Fruit fly (Drosophila melanogaster): ENCODE measurements around the gene Rheb.
A peak's percentile ranks its signal among the peaks of the same experiment; 100 is the strongest.

The Rheb gene

dm6 chr3R:5547464-5547943, 21.2 kb upstream of the Rheb start, which contains the start of gene CG2519 (continued):
- TF ChIP-seq Hsf (GFP tag; optimal IDR thresholded peaks at IDR 0.05) (peak; percentile 63), CG3407 (GFP tag; optimal IDR thresholded peaks at IDR 0.05) (no peak), CG31224 (GFP tag; IDR thresholded peaks at IDR 0.05) (peak; percentile 39; the same call in 1 of the 2 replicates), CG6272 (GFP tag; IDR thresholded peaks at IDR 0.05) (peak; percentile 36; the same call in 1 of the 2 replicates), Rfx (GFP tag; IDR thresholded peaks at IDR 0.05) (peak; percentile 86), zen (tag; optimal IDR thresholded peaks at IDR 0.05) (no peak), CG10267 (tag; optimal IDR thresholded peaks at IDR 0.05) (peak; percentile 57), trh (GFP tag; optimal IDR thresholded peaks at IDR 0.05) (peak; percentile 41), MESR4 (GFP tag; optimal IDR thresholded peaks at IDR 0.05) (peak; percentile 100), yki (optimal IDR thresholded peaks at IDR 0.05) (no peak), Dfd (GFP tag; optimal IDR thresholded peaks at IDR 0.05) (no peak), CG18011 (GFP tag; optimal IDR thresholded peaks at IDR 0.05) (peak; percentile 7), pan (optimal IDR thresholded peaks at IDR 0.05) (no peak), pan (GFP tag; optimal IDR thresholded peaks at IDR 0.05 in 1 of 2, IDR thresholded peaks at IDR 0.05 in 1 of 2) (peak in 1 of 2 experiments; percentile 51), HLH3B (GFP tag; IDR thresholded peaks at IDR 0.05) (peak; percentile 55; the same call in 1 of the 2 replicates), slp2 (GFP tag; optimal IDR thresholded peaks at IDR 0.05) (peak; percentile 57), CG6254 (GFP tag; optimal IDR thresholded peaks at IDR 0.05) (peak; percentile 21), Nf-YB (GFP tag; optimal IDR thresholded peaks at IDR 0.05) (no peak), CG1602 (GFP tag; optimal IDR thresholded peaks at IDR 0.05) (peak; percentile 42), Mes4 (GFP tag; optimal IDR thresholded peaks at IDR 0.05) (no peak), Dip3 (GFP tag; optimal IDR thresholded peaks at IDR 0.05) (peak; percentile 52), cas (GFP tag; IDR thresholded peaks at IDR 0.05) (peak; percentile 33; the same call in 1 of the 2 replicates), Scr (GFP tag; IDR thresholded peaks at IDR 0.05; ENCODE audit: partially characterized antibody) (peak; percentile 92), Bgb (GFP tag; IDR thresholded peaks at IDR 0.05; ENCODE audit: partially characterized antibody) (peak; percentile 96), Aef1 (GFP tag; IDR thresholded peaks at IDR 0.05) (peak; percentile 45; the same call in 1 of the 3 replicates), sob (GFP tag; IDR thresholded peaks at IDR 0.05) (peak; percentile 78), zfh1 (GFP tag; IDR thresholded peaks at IDR 0.05) (peak; percentile 66), CG14965 (GFP tag; optimal IDR thresholded peaks at IDR 0.05; ENCODE audit: borderline replicate concordance) (no peak), ERR (GFP tag; optimal IDR thresholded peaks at IDR 0.05) (peak; percentile 57), Vsx1 (GFP tag; optimal IDR thresholded peaks at IDR 0.05) (no peak), CG15011 (GFP tag; optimal IDR thresholded peaks at IDR 0.05) (no peak), mld (GFP tag; IDR thresholded peaks at IDR 0.05; ENCODE audit: partially characterized antibody) (peak; percentile 92), Mad (GFP tag; optimal IDR thresholded peaks at IDR 0.05) (peak; percentile 48), CG12299 (tag; optimal IDR thresholded peaks at IDR 0.05) (peak; percentile 14), CG32767 (GFP tag; IDR thresholded peaks at IDR 0.05) (0 out of 2 replicates have a peak, but pooled peaks have one; percentile 14), CG12659 (GFP tag; optimal IDR thresholded peaks at IDR 0.05) (peak; percentile 74), CG1024 (GFP tag; IDR thresholded peaks at IDR 0.05) (no peak; the same call in 1 of the 2 replicates), CG32772 (GFP tag; IDR thresholded peaks at IDR 0.05) (no peak; the same call in 1 of the 2 replicates), Oli (tag; optimal IDR thresholded peaks at IDR 0.05) (no peak), CG14050 (GFP tag; IDR thresholded peaks at IDR 0.05) (peak; percentile 14; the same call in 1 of the 3 replicates), CG1792 (GFP tag; optimal IDR thresholded peaks at IDR 0.05) (peak; percentile 52), Sry-δ (GFP tag; optimal IDR thresholded peaks at IDR 0.05) (peak; percentile 97), otp (GFP tag; IDR thresholded peaks at IDR 0.05) (0 out of 3 replicates have a peak, but pooled peaks have one; percentile 6), fu2 (GFP tag; optimal IDR thresholded peaks at IDR 0.05) (peak; percentile 67), gcm (GFP tag; optimal IDR thresholded peaks at IDR 0.05) (no peak), CG8765 (GFP tag; IDR thresholded peaks at IDR 0.05) (peak; percentile 25; the same call in 1 of the 2 replicates), CG12155 (GFP tag; optimal IDR thresholded peaks at IDR 0.05) (peak; percentile 58), pum (GFP tag; optimal IDR thresholded peaks at IDR 0.05) (peak; percentile 39), ewg (GFP tag; optimal IDR thresholded peaks at IDR 0.05) (peak; percentile 73), nerfin-2 (GFP tag; IDR thresholded peaks at IDR 0.05; ENCODE audit: partially characterized antibody) (peak; percentile 79)
